Worm (Caenorhabditis elegans): ENCODE data around the gene M18.3.
"Not testable (repeated sequence)": the region's sequence is repeated elsewhere in the genome, so short reads cannot be mapped to it uniquely, and the experiment has no call there.

- TF ChIP-seq ceh-19 (GFP tag; optimal IDR thresholded peaks at IDR 0.05); ama-1 (optimal IDR thresholded peaks at IDR 0.05); dve-1 (tag; optimal IDR thresholded peaks at IDR 0.05): not testable (repeated sequence)
Observed at ce11 chrIV:12138093-12138492, 32.4 kb downstream of the M18.3 start, which contains the start of gene B0001.4.
